Worm (Caenorhabditis elegans) whole organism, L1 larva: ENCODE data around the gene twk-6.
"Not testable (repeated sequence)": the region's sequence is repeated elsewhere in the genome, so short reads cannot be mapped to it uniquely, and the experiment has no call there.

ENCODE experiments used
- C16A3.4 ChIP-seq: fragments of 150-350 bp; optimal IDR thresholded peaks from 2 replicates; lab custom pipeline; 2014; ENCODE audit warnings: missing biosample characterization, missing genetic modification characterization
- F16B12.6 ChIP-seq: fragments of 150-350 bp; optimal IDR thresholded peaks from 2 replicates; lab custom pipeline; 2014; ENCODE audit warnings: missing biosample characterization, missing genetic modification characterization
- blmp-1 ChIP-seq: fragments of 150-350 bp; optimal IDR thresholded peaks from 2 replicates; lab custom pipeline; 2014; ENCODE audit warnings: missing biosample characterization, missing genetic modification characterization
- ces-1 ChIP-seq: fragments of 150-350 bp; optimal IDR thresholded peaks from 2 replicates; lab custom pipeline; 2014; ENCODE audit warnings: missing biosample characterization, missing genetic modification reagents, missing genetic modification characterization
- dpl-1 ChIP-seq, 3 experiments: fragments of 150-350 bp in 2 of 3; sonication (generic microtip) in 1 of 3; optimal IDR thresholded peaks; 2 replicates each; lab custom pipeline; 2014 to 2017; ENCODE audit warnings: missing biosample characterization in 3 of 3, missing genetic modification characterization in 3 of 3, missing genetic modification reagents in 3 of 3
- efl-1 ChIP-seq, 4 experiments: fragments of 150-350 bp; optimal IDR thresholded peaks in 3 of 4; peaks in 1 of 4; 1 replicate in 1 of 4; 2 replicates in 3 of 4; lab custom pipeline; 2014; ENCODE audit warnings: missing biosample characterization in 2 of 4, missing genetic modification characterization in 2 of 4, missing genetic modification reagents in 2 of 4
- efl-3 ChIP-seq: fragments of 200-800 bp; sonication (Bioruptor generic); optimal IDR thresholded peaks from 2 replicates; lab custom pipeline; 2018; ENCODE audit warnings: mild to moderate bottlenecking, missing genetic modification characterization, missing compliant biosample characterization
- egl-13 ChIP-seq: sonication (generic microtip); optimal IDR thresholded peaks from 2 replicates; lab custom pipeline; 2016; ENCODE audit warnings: missing genotype, missing genetic modification reagents, missing genetic modification characterization, missing compliant biosample characterization
- fkh-10 ChIP-seq: sonication (generic microtip); optimal IDR thresholded peaks from 2 replicates; lab custom pipeline; 2017; ENCODE audit warnings: missing biosample characterization, missing genetic modification reagents, missing genetic modification characterization
- fos-1 ChIP-seq: fragments of 150-350 bp; optimal IDR thresholded peaks from 2 replicates; lab custom pipeline; 2014; ENCODE audit warnings: missing biosample characterization, missing genetic modification characterization
- lin-35 ChIP-seq, 2 experiments: fragments of 150-350 bp; optimal IDR thresholded peaks; 2 replicates each; lab custom pipeline; 2014; ENCODE audit warnings: missing biosample characterization in 2 of 2, missing genetic modification characterization in 2 of 2, missing genetic modification reagents in 2 of 2
- lsy-2 ChIP-seq, 2 experiments: fragments of 150-350 bp; optimal IDR thresholded peaks; 2 replicates each; lab custom pipeline; 2014; ENCODE audit warnings: missing biosample characterization in 2 of 2, missing genetic modification characterization in 2 of 2
- mef-2 ChIP-seq: fragments of 150-350 bp; optimal IDR thresholded peaks from 2 replicates; lab custom pipeline; 2014; ENCODE audit warnings: missing biosample characterization, missing genetic modification characterization
- mep-1 ChIP-seq: fragments of 150-350 bp; optimal IDR thresholded peaks from 2 replicates; lab custom pipeline; 2014; ENCODE audit warnings: missing biosample characterization, missing genetic modification characterization
- nhr-11 ChIP-seq: fragments of 150-350 bp; optimal IDR thresholded peaks from 2 replicates; lab custom pipeline; 2014; ENCODE audit warnings: missing biosample characterization, missing genetic modification characterization
- rnt-1 ChIP-seq: sonication (generic microtip); optimal IDR thresholded peaks from 2 replicates; lab custom pipeline; 2016; ENCODE audit warnings: mild to moderate bottlenecking, missing genetic modification characterization, moderate library complexity, missing compliant biosample characterization
- tlp-1 ChIP-seq: fragments of 150-350 bp; optimal IDR thresholded peaks from 2 replicates; lab custom pipeline; 2014; ENCODE audit warnings: missing biosample characterization, missing genetic modification characterization
- unc-30 ChIP-seq: sonication (generic microtip); optimal IDR thresholded peaks from 2 replicates; lab custom pipeline; 2017; ENCODE audit warnings: missing biosample characterization, missing genetic modification characterization

Gene twk-6

DNA sequence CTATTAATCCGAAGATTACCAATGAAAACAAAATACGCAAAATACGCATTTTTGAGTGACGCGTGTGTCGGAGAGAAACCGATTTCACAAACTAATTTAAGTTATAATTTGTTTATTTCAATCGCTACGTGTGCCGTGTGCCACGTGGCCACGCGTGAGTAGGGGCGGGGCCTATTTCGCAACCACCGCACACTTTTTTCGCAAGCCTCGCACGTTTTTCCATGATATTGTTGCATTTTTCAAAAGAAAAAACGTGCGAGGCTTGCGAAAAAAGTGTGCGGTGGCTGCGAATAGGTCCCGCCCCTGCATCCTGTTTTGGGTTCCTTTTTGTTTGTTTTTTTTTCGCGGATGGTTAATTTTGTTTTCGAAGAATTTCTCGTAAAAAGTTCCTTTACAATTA, 42.4 kb downstream of the twk-6 start, which contains the start of gene enu-3.2:
TSS of gene enu-3.2 (minus strand) at position 105 of the 400 bp plus-strand sequence.
- not testable (repeated sequence) for TF ChIP-seq egl-13; lin-35 (GFP tag; optimal IDR thresholded peaks at IDR 0.05; lab: Kevin White, UChicago); mep-1 (tag; lab: Kevin White, UChicago)

DNA sequence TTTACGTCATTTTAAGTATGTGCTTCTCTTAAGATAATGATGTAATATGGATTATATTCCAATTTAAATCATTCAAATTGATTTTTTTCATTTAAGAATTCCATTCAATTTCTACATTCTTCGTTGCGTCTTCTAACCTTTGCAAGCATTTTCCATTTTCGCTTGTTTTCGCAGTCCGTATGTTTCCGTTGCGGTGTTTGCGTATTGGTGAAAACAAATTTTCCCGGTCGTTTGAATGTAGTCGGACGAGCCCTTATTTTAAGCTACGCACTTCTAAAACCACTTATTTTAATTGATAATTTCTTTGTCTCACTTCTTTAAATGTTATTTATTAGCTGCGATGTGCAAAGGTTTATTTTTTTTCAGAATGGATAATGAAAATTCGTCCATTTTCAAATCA, 43.0 kb downstream of the twk-6 start, which contains the start of gene mel-28:
TSS of gene mel-28 (plus strand) at position 367 of the 400 bp plus-strand sequence.
- TF ChIP-seq rnt-1 (tag; lab: Kevin White, UChicago) (no peak), lin-35 (GFP tag; optimal IDR thresholded peaks at IDR 0.05; lab: Kevin White, UChicago) (peak; percentile 58 to 81), mep-1 (tag; lab: Kevin White, UChicago) (no peak), blmp-1 (peak; percentile 74), fos-1 (tag; lab: Kevin White, UChicago) (no peak), F16B12.6 (tag; lab: Kevin White, UChicago) (peak; percentile 80), fkh-10 (GFP tag; lab: Kevin White, UChicago) (no peak), dpl-1 (GFP tag; optimal IDR thresholded peaks at IDR 0.05; lab: Kevin White, UChicago) (peak; percentile 68 to 85 (median 73)), efl-1 (optimal IDR thresholded peaks at IDR 0.05; lab: Kevin White, UChicago) (peak; percentile 16 to 70), efl-1 (GFP tag; optimal IDR thresholded peaks at IDR 0.05 in 1 of 2; lab: Kevin White, UChicago) (peak; percentile 82 to 97), tlp-1 (tag; lab: Kevin White, UChicago) (no peak), lsy-2 (tag; optimal IDR thresholded peaks at IDR 0.05; lab: Kevin White, UChicago) (peak in 1 of 2 experiments; percentile 56)

DNA sequence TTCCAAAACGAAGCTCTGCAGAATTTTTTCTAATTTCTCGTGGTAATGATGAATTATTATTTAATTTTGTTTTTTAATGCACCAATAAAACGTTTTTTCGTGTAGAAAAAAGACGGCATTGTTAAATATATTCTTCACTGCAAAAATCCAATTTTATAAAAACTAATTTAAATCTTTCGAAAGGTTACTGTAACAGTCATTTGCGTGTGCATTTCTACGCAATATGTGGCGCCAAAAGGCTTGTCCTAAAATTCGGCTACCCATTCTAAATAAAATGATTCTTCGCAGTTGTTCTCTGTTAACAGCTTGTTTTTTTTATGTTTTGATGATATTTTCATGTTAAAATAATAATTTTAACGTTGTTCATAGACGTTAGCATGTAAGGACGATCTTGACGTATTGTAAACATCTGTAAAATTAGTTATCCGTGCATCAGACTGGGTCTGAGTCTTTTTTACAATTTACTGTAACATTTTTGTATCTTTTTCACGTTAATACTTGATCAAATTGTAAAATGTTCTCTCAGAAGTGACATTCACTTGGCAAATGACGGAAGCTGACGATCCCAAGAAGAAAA, 49.9 kb downstream of the twk-6 start, which contains the start of gene mip-1:
TSS of gene mip-1 (plus strand) at position 527 of the 577 bp plus-strand sequence.
- TF ChIP-seq C16A3.4 (tag; lab: Kevin White, UChicago) (no peak), dpl-1 (GFP tag; optimal IDR thresholded peaks at IDR 0.05; lab: Kevin White, UChicago) (no peak), nhr-11 (tag; lab: Kevin White, UChicago) (no peak), efl-3 (GFP tag; lab: Kevin White, UChicago) (no peak), lsy-2 (tag; optimal IDR thresholded peaks at IDR 0.05; lab: Kevin White, UChicago) (no peak), fos-1 (tag; lab: Kevin White, UChicago) (no peak), ces-1 (no peak), fkh-10 (GFP tag; lab: Kevin White, UChicago) (no peak), mef-2 (tag; lab: Kevin White, UChicago) (no peak), unc-30 (tag; lab: Kevin White, UChicago) (no peak)
